Worm (Caenorhabditis elegans): Measurements from ENCODE around the gene sru-36.

DNA sequence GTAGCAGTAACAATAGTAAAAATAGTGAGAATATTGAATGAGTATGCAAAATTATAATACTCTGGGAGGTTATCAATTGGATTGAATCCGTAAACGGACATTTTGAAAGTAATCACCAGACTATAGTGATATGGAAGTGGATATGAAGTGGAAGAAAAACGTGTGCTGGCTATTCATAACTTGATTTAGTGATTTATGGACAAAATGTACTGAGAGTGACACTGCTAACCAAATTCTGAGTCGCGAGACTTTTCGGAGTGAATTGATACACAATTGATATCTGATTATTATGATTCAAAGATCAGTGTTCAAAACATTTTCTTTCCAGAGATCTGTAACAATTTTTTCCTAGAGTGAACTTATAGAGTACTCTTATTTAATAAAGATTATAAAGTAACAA lies 5.5 kb upstream of the sru-36 start, which contains the start of gene sru-38:
- TF ChIP-seq aly-1 (tag; optimal IDR thresholded peaks at IDR 0.05) (no peak), ama-1 (optimal IDR thresholded peaks at IDR 0.05) (no peak), ceh-13 (GFP tag; optimal IDR thresholded peaks at IDR 0.05) (no peak), flt-1 (GFP tag; IDR thresholded peaks at IDR 0.05) (no peak)
